Fruit fly (Drosophila melanogaster) whole organism, embryonic: ENCODE measurements around the gene scramb2.

Experiments
- Aef1 ChIP-seq: fragments of 200-800 bp; sonication (Bioruptor generic); IDR thresholded peaks from 3 replicates; pipeline ENCODE4 v1.3.6; 2022; ENCODE audit warnings: missing biosample characterization, missing genetic modification characterization
- Blimp-1 ChIP-seq: fragments of 200-800 bp; sonication (Bioruptor generic); optimal IDR thresholded peaks from 3 replicates; lab custom pipeline; 2018; ENCODE audit warnings: missing biosample characterization, missing genetic modification characterization, mild to moderate bottlenecking, moderate library complexity, missing genetic modification reagents
- CG10321 ChIP-seq: fragments of 200-800 bp; sonication (Bioruptor generic); IDR thresholded peaks from 2 replicates; pipeline ENCODE4 v1.3.6; 2022; ENCODE audit warnings: missing biosample characterization, missing genetic modification characterization
- CG11093 ChIP-seq: fragments of 200-800 bp; sonication (Bioruptor generic); IDR thresholded peaks from 3 replicates; pipeline ENCODE4 v1.3.6; 2022; ENCODE audit warnings: missing biosample characterization, missing genetic modification characterization
- CG15073 ChIP-seq: fragments of 200-800 bp; sonication (Bioruptor generic); optimal IDR thresholded peaks from 2 replicates; lab custom pipeline; 2016; ENCODE audit warnings: missing biosample characterization, missing genetic modification characterization
- CG17829 ChIP-seq: fragments of 200-800 bp; optimal IDR thresholded peaks from 2 replicates; lab custom pipeline; 2019; ENCODE audit warnings: missing biosample characterization, mild to moderate bottlenecking, missing genetic modification characterization, moderate library complexity
- CG2120 ChIP-seq: fragments of 200-800 bp; sonication (Bioruptor generic); optimal IDR thresholded peaks from 3 replicates; lab custom pipeline; 2016; ENCODE audit warnings: missing biosample characterization, missing genetic modification characterization
- CG34422 ChIP-seq: fragments of 200-800 bp; sonication (Bioruptor generic); IDR thresholded peaks from 3 replicates; pipeline ENCODE4 v1.3.6; 2022; ENCODE audit warnings: missing biosample characterization, missing genetic modification characterization
- CG8765 ChIP-seq: fragments of 200-800 bp; sonication (Bioruptor generic); IDR thresholded peaks from 2 replicates; pipeline ENCODE4 v1.3.6; 2022; ENCODE audit warnings: missing biosample characterization, missing genetic modification characterization
- CG9817 ChIP-seq: fragments of 200-800 bp; sonication (Bioruptor generic); optimal IDR thresholded peaks from 2 replicates; lab custom pipeline; 2018; ENCODE audit warnings: missing biosample characterization, mild to moderate bottlenecking, missing genetic modification characterization, moderate library complexity
- CG9876 ChIP-seq: fragments of 200-800 bp; sonication (Bioruptor generic); optimal IDR thresholded peaks from 2 replicates; lab custom pipeline; 2016; ENCODE audit warnings: missing biosample characterization, missing genetic modification characterization
- CTCF ChIP-seq: fragments of 200-800 bp; sonication (Bioruptor generic); optimal IDR thresholded peaks from 2 replicates; lab custom pipeline; 2017; ENCODE audit warnings: missing biosample characterization, mild to moderate bottlenecking, missing genetic modification characterization, moderate library complexity
- Dref ChIP-seq: fragments of 200-800 bp; sonication (Bioruptor generic); IDR thresholded peaks from 2 replicates; pipeline ENCODE4 v1.3.6; 2022; ENCODE audit warnings: missing biosample characterization, missing genetic modification characterization
- Fer2 ChIP-seq: fragments of 200-800 bp; sonication (Bioruptor generic); optimal IDR thresholded peaks from 2 replicates; lab custom pipeline; 2018; ENCODE audit warnings: missing biosample characterization, mild to moderate bottlenecking, missing genetic modification characterization, moderate library complexity
- Fer3 ChIP-seq: fragments of 200-800 bp; sonication (Bioruptor generic); optimal IDR thresholded peaks from 2 replicates; lab custom pipeline; 2018; ENCODE audit warnings: missing biosample characterization, mild to moderate bottlenecking, missing genetic modification characterization, moderate library complexity
- Hand ChIP-seq: fragments of 200-800 bp; sonication (Bioruptor generic); optimal IDR thresholded peaks from 2 replicates; lab custom pipeline; 2017; ENCODE audit warnings: mild to moderate bottlenecking, missing biosample characterization, missing genetic modification reagents, missing genetic modification characterization
- HmgD ChIP-seq: fragments of 200-800 bp; sonication (Bioruptor generic); optimal IDR thresholded peaks from 3 replicates; lab custom pipeline; 2016; ENCODE audit warnings: missing biosample characterization, missing genetic modification characterization
- Hr51 ChIP-seq, 2 experiments: fragments of 200-800 bp; sonication (Bioruptor generic); optimal IDR thresholded peaks; 2 replicates in 1 of 2; 3 replicates in 1 of 2; lab custom pipeline; 2016 to 2018; ENCODE audit warnings: missing biosample characterization in 2 of 2, missing genetic modification characterization in 2 of 2, mild to moderate bottlenecking in 1 of 2, moderate library complexity in 1 of 2
- MTF-1 ChIP-seq: fragments of 200-800 bp; sonication (Bioruptor generic); optimal IDR thresholded peaks from 2 replicates; lab custom pipeline; 2018; ENCODE audit warnings: missing biosample characterization, mild to moderate bottlenecking, missing genetic modification characterization, borderline replicate concordance
- Nf-YC ChIP-seq: fragments of 200-800 bp; optimal IDR thresholded peaks from 3 replicates; lab custom pipeline; 2019; ENCODE audit warnings: missing biosample characterization, mild to moderate bottlenecking, missing genetic modification characterization, moderate library complexity
- Oaz ChIP-seq: fragments of 200-800 bp; sonication (Bioruptor generic); IDR thresholded peaks from 2 replicates; pipeline ENCODE4 v1.3.6; 2022; ENCODE audit warnings: missing biosample characterization, missing genetic modification characterization
- Rx ChIP-seq: fragments of 200-800 bp; sonication (Bioruptor generic); IDR thresholded peaks from 2 replicates; pipeline ENCODE4 v1.3.6; 2022; ENCODE audit warnings: missing biosample characterization, missing genetic modification characterization
- Trl ChIP-seq, 3 experiments: fragments of >200 bp in 2 of 3; fragments of 200-800 bp in 1 of 3; sonication (Bioruptor generic) in 1 of 3; optimal IDR thresholded peaks; 2 replicates in 1 of 3; 3 replicates in 2 of 3; lab custom pipeline; 2016 to 2017; ENCODE audit warnings: missing biosample characterization in 1 of 3, missing genetic modification characterization in 1 of 3
- cas ChIP-seq: fragments of 200-800 bp; sonication (Bioruptor generic); IDR thresholded peaks from 2 replicates; pipeline ENCODE4 v1.3.6; 2022; ENCODE audit warnings: missing biosample characterization, missing genetic modification characterization
- chif ChIP-seq, 2 experiments: fragments of 200-800 bp; sonication (Bioruptor generic); optimal IDR thresholded peaks; 3 replicates each; lab custom pipeline; 2016; ENCODE audit warnings: missing biosample characterization in 2 of 2, missing genetic modification characterization in 2 of 2
- chm ChIP-seq: fragments of 200-800 bp; sonication (Bioruptor generic); IDR thresholded peaks from 2 replicates; pipeline ENCODE4 v1.3.6; 2022; ENCODE audit warnings: missing biosample characterization, missing genetic modification characterization
- crol ChIP-seq: fragments of 200-800 bp; sonication (Bioruptor generic); IDR thresholded peaks from 2 replicates; pipeline ENCODE4 v1.3.6; 2022; ENCODE audit warnings: missing biosample characterization, missing genetic modification characterization
- crp ChIP-seq, 2 experiments: fragments of 200-800 bp; sonication (Bioruptor generic); optimal IDR thresholded peaks; 2 replicates in 1 of 2; 3 replicates in 1 of 2; lab custom pipeline; 2017; ENCODE audit warnings: missing biosample characterization in 2 of 2, missing genetic modification characterization in 2 of 2, mild to moderate bottlenecking in 1 of 2, moderate library complexity in 1 of 2
- disco-r ChIP-seq: fragments of 200-800 bp; sonication (Bioruptor generic); optimal IDR thresholded peaks from 2 replicates; lab custom pipeline; 2016; ENCODE audit warnings: missing biosample characterization, missing genetic modification characterization
- ems ChIP-seq: fragments of 200-800 bp; sonication (Bioruptor generic); optimal IDR thresholded peaks from 3 replicates; lab custom pipeline; 2016; ENCODE audit warnings: missing biosample characterization, missing genetic modification characterization
- ewg ChIP-seq: fragments of 200-800 bp; sonication (Bioruptor generic); optimal IDR thresholded peaks from 3 replicates; lab custom pipeline; 2017; ENCODE audit warnings: mild to moderate bottlenecking, missing biosample characterization, missing genetic modification reagents, missing genetic modification characterization
- eyg ChIP-seq: fragments of 200-800 bp; sonication (Bioruptor generic); optimal IDR thresholded peaks from 3 replicates; lab custom pipeline; 2016; ENCODE audit warnings: missing biosample characterization, missing genetic modification characterization
- fd64A ChIP-seq: fragments of 200-800 bp; sonication (Bioruptor generic); optimal IDR thresholded peaks from 3 replicates; lab custom pipeline; 2018; ENCODE audit warnings: missing biosample characterization, mild to moderate bottlenecking, missing genetic modification characterization
- insv ChIP-seq, 2 experiments: fragments of 200-800 bp; sonication (Bioruptor generic); optimal IDR thresholded peaks; 3 replicates each; lab custom pipeline; 2016 to 2018; ENCODE audit warnings: missing biosample characterization in 2 of 2, missing genetic modification characterization in 2 of 2
- kah ChIP-seq: fragments of 200-800 bp; sonication (Bioruptor generic); optimal IDR thresholded peaks from 2 replicates; lab custom pipeline; 2018; ENCODE audit warnings: missing biosample characterization, mild to moderate bottlenecking, missing genetic modification characterization
- kni ChIP-seq: fragments of 200-800 bp; sonication (Bioruptor generic); optimal IDR thresholded peaks from 3 replicates; lab custom pipeline; 2017; ENCODE audit warnings: mild to moderate bottlenecking, missing biosample characterization, missing genetic modification reagents, missing genetic modification characterization
- lilli ChIP-seq: fragments of 200-800 bp; sonication (Bioruptor generic); optimal IDR thresholded peaks from 3 replicates; lab custom pipeline; 2016; ENCODE audit warnings: missing biosample characterization, missing genetic modification characterization
- oc ChIP-seq: fragments of 200-800 bp; sonication (Bioruptor generic); optimal IDR thresholded peaks from 2 replicates; lab custom pipeline; 2018; ENCODE audit warnings: missing biosample characterization, mild to moderate bottlenecking, missing genetic modification characterization, moderate library complexity
- onecut ChIP-seq: fragments of 200-800 bp; sonication (Bioruptor generic); IDR thresholded peaks from 2 replicates; pipeline ENCODE4 v1.3.6; 2022; ENCODE audit warnings: missing biosample characterization, missing genetic modification characterization
- row ChIP-seq: fragments of 200-800 bp; sonication (Bioruptor generic); IDR thresholded peaks from 3 replicates; pipeline ENCODE4 v1.3.6; 2022; ENCODE audit warnings: missing biosample characterization, missing genetic modification characterization
- schlank ChIP-seq: fragments of 200-800 bp; sonication (Bioruptor generic); optimal IDR thresholded peaks from 2 replicates; lab custom pipeline; 2018; ENCODE audit warnings: missing biosample characterization, mild to moderate bottlenecking, missing genetic modification characterization
- seq ChIP-seq: fragments of 200-800 bp; sonication (Bioruptor generic); IDR thresholded peaks from 2 replicates; pipeline ENCODE4 v1.3.6; 2022; ENCODE audit warnings: missing biosample characterization, missing genetic modification characterization
- slp2 ChIP-seq: fragments of 200-800 bp; sonication (Bioruptor generic); optimal IDR thresholded peaks from 2 replicates; lab custom pipeline; 2016; ENCODE audit warnings: missing biosample characterization, missing genetic modification characterization
- tgo ChIP-seq: fragments of 200-800 bp; sonication (Bioruptor generic); IDR thresholded peaks from 3 replicates; pipeline ENCODE4 v1.3.6; 2022; ENCODE audit warnings: missing biosample characterization, missing genetic modification characterization
- zf30C ChIP-seq: fragments of 200-800 bp; sonication (Bioruptor generic); optimal IDR thresholded peaks from 3 replicates; lab custom pipeline; 2018; ENCODE audit warnings: missing biosample characterization, mild to moderate bottlenecking, missing genetic modification characterization

scramb2 gene

DNA sequence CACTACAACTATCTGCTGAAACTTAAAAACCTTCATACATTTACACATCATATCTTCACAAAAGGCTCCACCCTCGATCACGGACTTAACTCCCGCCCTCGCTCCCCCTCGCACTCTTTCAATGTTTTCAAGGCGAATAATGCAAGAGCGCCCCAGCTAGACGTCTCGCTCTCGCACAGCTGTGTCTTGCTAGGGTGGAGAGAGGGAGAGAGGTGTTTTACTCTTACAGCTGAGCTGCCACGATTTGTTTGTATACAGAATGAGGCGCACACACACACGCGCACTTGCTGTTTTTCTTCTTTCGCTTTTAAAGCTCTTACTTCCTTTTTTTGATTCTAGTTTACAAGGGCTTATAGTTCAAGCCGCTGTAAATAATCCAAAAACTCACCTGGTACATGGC is 23.2 kb upstream of the scramb2 start (continued):
- TF ChIP-seq cas (GFP tag; lab: Robert Waterston, UW) = no peak
- TF ChIP-seq CG11093 (GFP tag; lab: Robert Waterston, UW) = no peak
- TF ChIP-seq crp (GFP tag; optimal IDR thresholded peaks at IDR 0.05; lab: Kevin White, UChicago) = peak in 1 of 2 experiments; percentile 76
- TF ChIP-seq CG34422 (GFP tag; lab: Robert Waterston, UW) = peak; percentile 50; the same call in 1 of the 3 replicates
- TF ChIP-seq ewg = peak; percentile 57
- peak; percentile 92 for TF ChIP-seq crol (GFP tag; lab: Robert Waterston, UW)
- TF ChIP-seq Trl (optimal IDR thresholded peaks at IDR 0.05; lab: Kevin White, UChicago) = peak; percentile 54 to 61
- TF ChIP-seq Trl (GFP tag; optimal IDR thresholded peaks at IDR 0.05; lab: Kevin White, UChicago) = no peak
- no peak for TF ChIP-seq row (GFP tag; lab: Robert Waterston, UW)

DNA sequence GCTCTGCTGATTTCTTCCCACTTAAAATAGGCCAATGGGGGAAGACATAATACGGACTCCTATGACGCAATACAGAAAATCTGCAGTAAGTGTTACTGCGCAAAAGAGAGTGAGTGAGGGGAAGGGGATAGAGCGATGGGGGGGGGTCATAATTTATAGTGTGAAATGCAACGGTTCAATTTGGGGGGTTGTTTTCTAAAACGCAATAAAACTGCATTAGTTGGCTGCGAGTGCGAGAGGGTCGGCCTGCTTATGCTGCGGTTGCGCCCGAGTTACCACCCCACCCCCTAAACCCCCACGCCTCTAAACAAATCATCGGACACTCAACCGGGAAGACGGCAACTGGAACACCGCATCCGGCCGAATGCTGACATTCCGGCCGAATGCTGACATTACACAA is 14.5 kb upstream of the scramb2 start:
- TF ChIP-seq CG10321 = peak; percentile 54; the same call in 1 of the 2 replicates

DNA sequence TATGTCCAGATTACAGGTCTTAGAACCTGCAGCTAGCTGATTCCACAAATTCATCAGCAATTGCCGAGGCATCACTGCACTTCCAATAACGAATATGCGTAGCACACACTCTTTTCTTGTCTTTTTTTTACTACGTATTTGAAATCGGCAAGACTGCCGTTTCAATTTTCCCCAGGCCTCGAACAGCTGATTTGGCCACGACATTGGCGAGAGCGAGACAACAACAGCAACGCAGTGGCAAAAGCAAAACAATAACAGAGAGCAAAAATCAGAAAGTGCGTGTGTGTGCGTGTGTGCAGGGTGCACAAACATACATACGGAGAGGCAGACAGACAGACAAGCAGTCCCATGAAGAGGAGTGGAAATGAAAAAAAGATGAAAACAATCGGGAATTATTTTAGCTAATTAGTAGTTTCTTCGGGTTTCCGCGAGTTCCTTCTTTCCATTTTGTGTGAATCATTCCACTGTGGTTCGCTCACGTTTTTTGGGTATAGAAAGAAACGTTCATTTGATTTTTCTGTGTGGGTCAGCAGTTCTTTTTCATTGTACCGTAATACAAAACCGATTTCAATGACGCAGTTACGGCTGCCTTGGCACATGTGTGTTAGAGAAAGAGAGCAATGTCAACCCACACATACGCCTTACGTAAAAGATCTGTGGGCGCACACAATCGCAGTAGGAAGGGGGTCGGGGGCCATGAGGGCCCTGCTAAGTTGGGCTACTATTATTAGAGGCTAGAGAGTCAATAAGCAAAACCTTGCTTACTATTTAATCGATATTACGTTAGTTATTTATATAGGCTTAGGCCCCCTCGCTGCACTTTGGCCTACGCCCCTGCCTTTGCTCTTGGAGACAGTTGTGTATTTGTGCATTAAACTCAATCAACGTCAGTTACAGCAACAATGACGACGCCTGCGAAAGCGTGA is 13.7 kb upstream of the scramb2 start:
- peak; percentile 99 for TF ChIP-seq Aef1 (GFP tag; lab: Robert Waterston, UW)
- TF ChIP-seq disco-r = peak; percentile 96
- TF ChIP-seq kni (GFP tag; lab: Kevin White, UChicago) = peak; percentile 92
- peak; percentile 99 for TF ChIP-seq CG8765 (GFP tag; lab: Robert Waterston, UW)
- TF ChIP-seq MTF-1 = peak; percentile 96
- TF ChIP-seq Nf-YC (tag; lab: Kevin White, UChicago) = peak; percentile 81
- peak; percentile 97 for TF ChIP-seq CG9876 (GFP tag; lab: Kevin White, UChicago)
- peak; percentile 97 for TF ChIP-seq HmgD (GFP tag; lab: Kevin White, UChicago)
- TF ChIP-seq zf30C (GFP tag; lab: Kevin White, UChicago) = no peak
- peak; percentile 98 for TF ChIP-seq schlank
- TF ChIP-seq kah = peak; percentile 92
- peak; percentile 98 for TF ChIP-seq Oaz (GFP tag; lab: Robert Waterston, UW)
- TF ChIP-seq Hand (GFP tag; lab: Kevin White, UChicago) = peak; percentile 95
- peak; percentile 99 for TF ChIP-seq tgo (GFP tag; lab: Robert Waterston, UW)
- peak; percentile 97 for TF ChIP-seq slp2
- TF ChIP-seq CG17829 = peak; percentile 97
- TF ChIP-seq lilli (GFP tag; lab: Kevin White, UChicago) = peak; percentile 99
- TF ChIP-seq Fer3 (tag; lab: Kevin White, UChicago) = peak; percentile 98
- peak; percentile 65 for TF ChIP-seq CTCF (GFP tag; lab: Kevin White, UChicago)
- TF ChIP-seq chif (GFP tag; optimal IDR thresholded peaks at IDR 0.05; lab: Kevin White, UChicago) = peak; percentile 99
- peak; percentile 94 for TF ChIP-seq fd64A
- peak; percentile 98 for TF ChIP-seq oc (tag; lab: Kevin White, UChicago)
- TF ChIP-seq Rx (GFP tag; lab: Robert Waterston, UW) = peak; percentile 99
- peak; percentile 98 for TF ChIP-seq CG9817 (tag; lab: Kevin White, UChicago)
- TF ChIP-seq Fer2 (tag; lab: Kevin White, UChicago) = peak; percentile 92
- TF ChIP-seq Blimp-1 (GFP tag; lab: Kevin White, UChicago) = peak; percentile 95
- TF ChIP-seq Dref (GFP tag; lab: Robert Waterston, UW) = peak; percentile 53
- TF ChIP-seq ewg = peak; percentile 96
- peak; percentile 97 for TF ChIP-seq onecut (GFP tag; lab: Robert Waterston, UW)
- TF ChIP-seq insv (GFP tag; optimal IDR thresholded peaks at IDR 0.05; lab: Kevin White, UChicago) = peak; percentile 72 to 74
- TF ChIP-seq ems = peak; percentile 99
- TF ChIP-seq CG15073 (GFP tag; lab: Kevin White, UChicago) = peak; percentile 89
- peak; percentile 99 for TF ChIP-seq chm (GFP tag; lab: Robert Waterston, UW)
- peak; percentile 99 for TF ChIP-seq CG2120
- TF ChIP-seq eyg (GFP tag; lab: Kevin White, UChicago) = peak; percentile 98
- TF ChIP-seq Hr51 (GFP tag; optimal IDR thresholded peaks at IDR 0.05; lab: Kevin White, UChicago) = peak; percentile 98
- peak; percentile 99 for TF ChIP-seq seq (GFP tag; lab: Robert Waterston, UW)
